Fruit fly (Drosophila melanogaster) whole organism, wandering third instar larva: ENCODE measurements around the gene slam.
A peak's percentile ranks its signal among the peaks of the same experiment; 100 is the strongest.

Experiments
- Abd-B ChIP-seq: fragments of >200 bp; optimal IDR thresholded peaks from 2 replicates; lab custom pipeline; 2017; ENCODE audit warnings: missing biosample characterization, missing genetic modification characterization
- CG32264 ChIP-seq: fragments of 200-800 bp; sonication (Bioruptor generic); optimal IDR thresholded peaks from 2 replicates; lab custom pipeline; 2016; ENCODE audit warnings: missing biosample characterization, missing genetic modification characterization
- CG9705 ChIP-seq: fragments of 200-800 bp; sonication (Bioruptor generic); optimal IDR thresholded peaks from 2 replicates; lab custom pipeline; 2018; ENCODE audit warnings: missing biosample characterization, mild to moderate bottlenecking, missing genetic modification characterization
- CrebA ChIP-seq: fragments of 200-800 bp; sonication (Bioruptor generic); optimal IDR thresholded peaks from 2 replicates; lab custom pipeline; 2016; ENCODE audit warnings: missing biosample characterization, mild to moderate bottlenecking, missing genetic modification characterization, borderline replicate concordance
- Dfd ChIP-seq: fragments of >200 bp; optimal IDR thresholded peaks from 2 replicates; lab custom pipeline; 2017; ENCODE audit warnings: missing biosample characterization, missing genetic modification characterization
- Dif ChIP-seq: fragments of 200-275, 200-300 bp; sonication (Bioruptor generic); optimal IDR thresholded peaks from 2 replicates; lab custom pipeline; 2018; ENCODE audit warnings: missing biosample characterization, missing genetic modification characterization; ENCODE audit not compliant: partially characterized antibody
- GATAd ChIP-seq: sonication (Bioruptor generic); optimal IDR thresholded peaks from 2 replicates; lab custom pipeline; 2016; ENCODE audit warnings: missing biosample characterization, missing genetic modification characterization
- HLH106 ChIP-seq: fragments of 200-800 bp; optimal IDR thresholded peaks from 3 replicates; lab custom pipeline; 2019; ENCODE audit warnings: missing biosample characterization, mild to moderate bottlenecking, missing genetic modification characterization, moderate library complexity
- Hnf4 ChIP-seq: fragments of 200-800 bp; sonication (Bioruptor generic); optimal IDR thresholded peaks from 2 replicates; lab custom pipeline; 2016; ENCODE audit warnings: missing biosample characterization, mild to moderate bottlenecking, missing genetic modification characterization
- Hr78 ChIP-seq: fragments of >200 bp; optimal IDR thresholded peaks from 2 replicates; lab custom pipeline; 2017; ENCODE audit warnings: missing biosample characterization, missing genetic modification characterization
- Hr83 ChIP-seq: fragments of 200-300 bp; sonication (Bioruptor generic); optimal IDR thresholded peaks from 2 replicates; lab custom pipeline; 2016; ENCODE audit warnings: missing biosample characterization, mild to moderate bottlenecking, missing genetic modification characterization, moderate library complexity; ENCODE audit not compliant: poor library complexity, severe bottlenecking
- Jra ChIP-seq: sonication (Bioruptor generic); optimal IDR thresholded peaks from 2 replicates; lab custom pipeline; 2016; ENCODE audit warnings: missing biosample characterization, missing genetic modification characterization
- Mio ChIP-seq: sonication (Bioruptor generic); optimal IDR thresholded peaks from 2 replicates; lab custom pipeline; 2016; ENCODE audit warnings: missing biosample characterization, missing genetic modification characterization
- Myc ChIP-seq: fragments of >200 bp; optimal IDR thresholded peaks from 2 replicates; lab custom pipeline; 2017
- N ChIP-seq: fragments of >200 bp; optimal IDR thresholded peaks from 2 replicates; lab custom pipeline; 2018; ENCODE audit warnings: missing biosample characterization, missing external identifiers, missing genetic modification characterization
- OdsH ChIP-seq: fragments of 200-800 bp; sonication (Bioruptor generic); optimal IDR thresholded peaks from 2 replicates; lab custom pipeline; 2016; ENCODE audit warnings: missing biosample characterization, mild to moderate bottlenecking, missing genetic modification characterization
- Rel ChIP-seq, 2 experiments: fragments of 200-800 bp; sonication (Bioruptor generic) in 1 of 2; optimal IDR thresholded peaks; 2 replicates in 1 of 2; 3 replicates in 1 of 2; lab custom pipeline; 2016 to 2019; ENCODE audit warnings: mild to moderate bottlenecking in 2 of 2, missing biosample characterization in 2 of 2, missing genetic modification characterization in 2 of 2, moderate library complexity in 1 of 2
- Sp1 ChIP-seq: fragments of 200-800 bp; sonication (Bioruptor generic); optimal IDR thresholded peaks from 3 replicates; lab custom pipeline; 2019; ENCODE audit warnings: missing biosample characterization, mild to moderate bottlenecking, missing genetic modification characterization, moderate library complexity
- Vsx2 ChIP-seq: fragments of 200-300, 225-300 bp; sonication (Bioruptor generic); optimal IDR thresholded peaks from 2 replicates; lab custom pipeline; 2018; ENCODE audit warnings: missing biosample characterization, missing genetic modification characterization; ENCODE audit not compliant: partially characterized antibody
- br ChIP-seq: fragments of 200-800 bp; sonication (Bioruptor generic); optimal IDR thresholded peaks from 2 replicates; lab custom pipeline; 2016; ENCODE audit warnings: missing biosample characterization, missing genetic modification characterization
- brk ChIP-seq: fragments of 200-800 bp; sonication (Bioruptor generic); optimal IDR thresholded peaks from 2 replicates; lab custom pipeline; 2016; ENCODE audit warnings: missing biosample characterization, mild to moderate bottlenecking, missing genetic modification characterization
- dl ChIP-seq, 2 experiments: fragments of 175-275, 200-275 bp in 1 of 2; fragments of 200-275 bp in 1 of 2; sonication (Bioruptor generic); optimal IDR thresholded peaks; lab custom pipeline; 2018; ENCODE audit warnings: mild to moderate bottlenecking in 2 of 2, missing biosample characterization in 2 of 2, missing genetic modification characterization in 2 of 2, moderate library complexity in 2 of 2; ENCODE audit not compliant: partially characterized antibody in 2 of 2, insufficient read depth in 1 of 2
- dmrt93B ChIP-seq: fragments of 200-800 bp; sonication (Bioruptor generic); optimal IDR thresholded peaks from 2 replicates; lab custom pipeline; 2018; ENCODE audit warnings: missing biosample characterization, mild to moderate bottlenecking, missing genetic modification characterization
- dsf ChIP-seq: sonication (Bioruptor generic); optimal IDR thresholded peaks from 2 replicates; lab custom pipeline; 2016; ENCODE audit warnings: missing biosample characterization, missing genetic modification characterization, borderline replicate concordance
- ey ChIP-seq: fragments of 200-800 bp; sonication (Bioruptor generic); optimal IDR thresholded peaks from 2 replicates; lab custom pipeline; 2016; ENCODE audit warnings: missing biosample characterization, missing genetic modification characterization
- foxo ChIP-seq, 2 experiments: fragments of 200-800 bp; sonication (Bioruptor generic); optimal IDR thresholded peaks; 2 replicates in 1 of 2; 3 replicates in 1 of 2; lab custom pipeline; 2016 to 2017; ENCODE audit warnings: missing biosample characterization in 2 of 2, missing genetic modification characterization in 2 of 2
- fru ChIP-seq: fragments of 200-800 bp; sonication (Bioruptor generic); optimal IDR thresholded peaks from 3 replicates; lab custom pipeline; 2016; ENCODE audit warnings: missing biosample characterization, mild to moderate bottlenecking, missing genetic modification characterization
- h ChIP-seq: fragments of 200-800 bp; sonication (Bioruptor generic); optimal IDR thresholded peaks from 3 replicates; lab custom pipeline; 2016; ENCODE audit warnings: missing biosample characterization, mild to moderate bottlenecking, missing genetic modification characterization
- jim ChIP-seq: fragments of 175-275, 200-325 bp; sonication (Bioruptor generic); optimal IDR thresholded peaks from 2 replicates; lab custom pipeline; 2016; ENCODE audit warnings: missing biosample characterization, mild to moderate bottlenecking, missing genetic modification characterization
- lola ChIP-seq: fragments of >200 bp; optimal IDR thresholded peaks from 2 replicates; lab custom pipeline; 2017; ENCODE audit warnings: missing biosample characterization, missing genetic modification characterization
- pan ChIP-seq: fragments of >200 bp; optimal IDR thresholded peaks from 2 replicates; lab custom pipeline; 2017
- psq ChIP-seq: fragments of 200-800 bp; sonication (Bioruptor generic); optimal IDR thresholded peaks from 3 replicates; lab custom pipeline; 2017; ENCODE audit warnings: missing biosample characterization, mild to moderate bottlenecking, missing genetic modification characterization, moderate library complexity
- rgr ChIP-seq: fragments of 200-800 bp; sonication (Bioruptor generic); optimal IDR thresholded peaks from 3 replicates; lab custom pipeline; 2016; ENCODE audit warnings: missing biosample characterization, mild to moderate bottlenecking, missing genetic modification characterization
- sage ChIP-seq: fragments of 200-800 bp; sonication (Bioruptor generic); optimal IDR thresholded peaks from 2 replicates; lab custom pipeline; 2016; ENCODE audit warnings: missing biosample characterization, mild to moderate bottlenecking, missing genetic modification characterization
- sv ChIP-seq: fragments of 200-800 bp; sonication (Bioruptor generic); optimal IDR thresholded peaks from 3 replicates; lab custom pipeline; 2016; ENCODE audit warnings: missing biosample characterization, missing genetic modification characterization
- tai ChIP-seq: sonication (Bioruptor generic); optimal IDR thresholded peaks from 2 replicates; lab custom pipeline; 2016; ENCODE audit warnings: missing biosample characterization, missing genetic modification characterization
- usp ChIP-seq: fragments of >200 bp; optimal IDR thresholded peaks from 2 replicates; lab custom pipeline; 2017; ENCODE audit warnings: missing biosample characterization, missing genetic modification characterization
- woc ChIP-seq: sonication (Bioruptor generic); optimal IDR thresholded peaks from 2 replicates; lab custom pipeline; 2016; ENCODE audit warnings: missing biosample characterization, mild to moderate bottlenecking, missing genetic modification characterization

The slam gene

dm6 chr2L:6340222-6340725 is 31.9 kb upstream of the slam start:
- no peak for TF ChIP-seq jim (GFP tag; lab: Kevin White, UChicago)
- no peak for TF ChIP-seq N

DNA sequence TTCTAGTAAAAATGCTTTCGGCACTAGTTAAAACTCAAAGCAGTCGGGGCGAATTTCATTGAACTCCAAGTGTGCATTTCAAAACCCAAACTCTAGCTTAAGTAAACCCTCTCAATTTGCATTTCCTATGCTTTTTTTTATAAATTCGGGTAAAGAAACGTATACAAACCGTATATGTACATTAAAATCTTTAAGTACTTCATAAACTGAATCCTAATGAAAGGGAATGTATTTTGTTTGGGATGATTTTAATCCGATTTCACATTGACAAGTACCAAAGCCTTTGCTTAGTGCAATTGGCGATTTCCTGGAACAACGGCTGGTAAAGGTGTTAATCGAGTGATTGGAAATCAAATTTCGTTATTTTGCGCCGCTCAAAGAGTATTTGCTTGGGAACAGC is 30.9 kb upstream of the slam start:
- no peak for TF ChIP-seq lola (GFP tag; lab: Kevin White, UChicago)
- TF ChIP-seq, all 38 proteins: peak for 0

- TF ChIP-seq h (GFP tag; lab: Kevin White, UChicago), result peak; percentile 15
- TF ChIP-seq rgr, result no peak
- no peak for TF ChIP-seq woc (GFP tag; lab: Kevin White, UChicago)
- no peak for TF ChIP-seq GATAd (GFP tag; lab: Kevin White, UChicago)
- peak in 1 of 2 experiments; percentile 18 for TF ChIP-seq dl (GFP tag; optimal IDR thresholded peaks at IDR 0.05; lab: Kevin White, UChicago; ENCODE audit: insufficient read depth in 1 of 2, partially characterized antibody in 2 of 2)
- TF ChIP-seq brk, result no peak
- no peak for TF ChIP-seq OdsH (GFP tag; lab: Kevin White, UChicago)
- TF ChIP-seq HLH106 (tag; lab: Kevin White, UChicago), result no peak
- TF ChIP-seq pan (lab: Kevin White, UChicago), result no peak
- TF ChIP-seq foxo (GFP tag; optimal IDR thresholded peaks at IDR 0.05; lab: Kevin White, UChicago), result no peak
- TF ChIP-seq Vsx2 (GFP tag; lab: Kevin White, UChicago), result no peak
- TF ChIP-seq Hr78 (GFP tag; lab: Kevin White, UChicago), result no peak
- no peak for TF ChIP-seq usp (GFP tag; lab: Kevin White, UChicago)
- no peak for TF ChIP-seq Myc (lab: Kevin White, UChicago)
- no peak for TF ChIP-seq jim (GFP tag; lab: Kevin White, UChicago)
- peak; percentile 29 for TF ChIP-seq psq (GFP tag; lab: Kevin White, UChicago)
- TF ChIP-seq tai (GFP tag; lab: Kevin White, UChicago), result no peak
- no peak for TF ChIP-seq Abd-B (GFP tag; lab: Kevin White, UChicago)
- no peak for TF ChIP-seq ey
- no peak for TF ChIP-seq br (GFP tag; lab: Kevin White, UChicago)
- no peak for TF ChIP-seq fru
- TF ChIP-seq CrebA, result no peak
- no peak for TF ChIP-seq sv (GFP tag; lab: Kevin White, UChicago)
- TF ChIP-seq Hnf4 (GFP tag; lab: Kevin White, UChicago), result no peak
- TF ChIP-seq CG9705, result no peak
- TF ChIP-seq lola (GFP tag; lab: Kevin White, UChicago), result no peak
- TF ChIP-seq dsf (GFP tag; lab: Kevin White, UChicago), result no peak
- peak; percentile 5 for TF ChIP-seq Dif (GFP tag; lab: Kevin White, UChicago)
- TF ChIP-seq Rel (GFP tag; optimal IDR thresholded peaks at IDR 0.05; lab: Kevin White, UChicago), result no peak
- TF ChIP-seq Rel (tag; optimal IDR thresholded peaks at IDR 0.05; lab: Kevin White, UChicago), result peak; percentile 37
- no peak for TF ChIP-seq dmrt93B (GFP tag; lab: Kevin White, UChicago)
- no peak for TF ChIP-seq CG32264 (GFP tag; lab: Kevin White, UChicago)
- TF ChIP-seq Hr83 (GFP tag; lab: Kevin White, UChicago), result peak; percentile 51
- no peak for TF ChIP-seq Jra (GFP tag; lab: Kevin White, UChicago)
- TF ChIP-seq sage (GFP tag; lab: Kevin White, UChicago), result no peak
- no peak for TF ChIP-seq N
- TF ChIP-seq Sp1 (GFP tag; lab: Kevin White, UChicago), result no peak
- no peak for TF ChIP-seq Mio (GFP tag; lab: Kevin White, UChicago)
- no peak for TF ChIP-seq Dfd (GFP tag; lab: Kevin White, UChicago)
These were observed 28.9 kb upstream of the slam start for dm6 chr2L:6343084-6343873.
